Worm (Caenorhabditis elegans) whole organism, L2 larva: ENCODE data around the gene T27A10.6.

Experiments
- C34F6.9 ChIP-seq: fragments of 150-350 bp; optimal IDR thresholded peaks from 2 replicates; lab custom pipeline; 2014; ENCODE audit warnings: missing biosample characterization, missing genetic modification characterization
- aly-2 ChIP-seq: fragments of 150-350 bp; optimal IDR thresholded peaks from 2 replicates; lab custom pipeline; 2014; ENCODE audit warnings: missing biosample characterization, missing genetic modification characterization
- ama-1 ChIP-seq: fragments of 150-350 bp; optimal IDR thresholded peaks from 2 replicates; lab custom pipeline; 2018; ENCODE audit warnings: inconsistent platforms
- blmp-1 ChIP-seq: sonication (generic microtip); optimal IDR thresholded peaks from 2 replicates; lab custom pipeline; 2017; ENCODE audit warnings: missing genetic modification characterization, mild to moderate bottlenecking, missing compliant biosample characterization, antibody characterized with exemption, moderate library complexity; ENCODE audit not compliant: insufficient read depth
- egl-27 ChIP-seq: sonication (generic microtip); optimal IDR thresholded peaks from 3 replicates; lab custom pipeline; 2017; ENCODE audit warnings: missing biosample characterization, missing genetic modification reagents, missing genetic modification characterization

ce11 chrX:3551173-3551572 lies 45.0 kb downstream of the T27A10.6 start:
- TF ChIP-seq blmp-1: no peak
- no peak for TF ChIP-seq egl-27 (tag; lab: Kevin White, UChicago)
- TF ChIP-seq aly-2 (tag; lab: Kevin White, UChicago): no peak
- TF ChIP-seq ama-1: no peak
- TF ChIP-seq C34F6.9 (tag; lab: Kevin White, UChicago): no peak
